Worm (Caenorhabditis elegans): ENCODE data around the gene T25B2.3.

T25B2.3 gene

DNA sequence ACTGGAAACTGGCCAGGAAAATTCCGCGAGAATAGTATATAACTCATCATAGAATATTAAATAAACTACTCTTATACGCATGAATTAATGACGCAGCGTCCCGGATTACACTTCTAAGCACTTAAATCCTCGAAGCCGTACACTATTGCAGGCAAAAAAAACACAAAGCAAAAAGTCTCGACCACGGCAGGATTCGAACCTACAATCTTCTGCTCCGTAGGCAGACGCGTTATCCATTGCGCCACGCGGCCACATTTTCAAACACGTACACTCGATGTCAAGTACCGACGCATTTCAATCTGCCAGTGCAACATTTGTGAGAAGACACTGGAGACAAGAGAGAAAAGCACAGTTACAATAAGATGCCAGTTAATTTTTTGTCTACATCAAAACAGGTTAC, 44.0 kb downstream of the T25B2.3 start (continued):
- peak; percentile 72 for TF ChIP-seq dsc-1 (tag; optimal IDR thresholded peaks at IDR 0.05)
- TF ChIP-seq ztf-11 (tag; optimal IDR thresholded peaks at IDR 0.05) = no peak
- no peak for TF ChIP-seq mab-9 (GFP tag; IDR thresholded peaks at IDR 0.05)
- TF ChIP-seq dpl-1 (GFP tag; optimal IDR thresholded peaks at IDR 0.05) = no peak
- TF ChIP-seq nhr-47 (tag; optimal IDR thresholded peaks at IDR 0.05) = peak; percentile 75
- TF ChIP-seq unc-130 (tag; optimal IDR thresholded peaks at IDR 0.05) = no peak
- TF ChIP-seq ama-1 (optimal IDR thresholded peaks at IDR 0.05) = no peak
- no peak for TF ChIP-seq pax-3 (tag; optimal IDR thresholded peaks at IDR 0.05)
- peak; percentile 42; the same call in 1 of the 2 replicates for TF ChIP-seq ceh-88 (GFP tag; IDR thresholded peaks at IDR 0.05)
- no peak for TF ChIP-seq zag-1 (tag; optimal IDR thresholded peaks at IDR 0.05)
- peak in 1 of 6 experiments; percentile 58 for TF ChIP-seq elt-3 (tag; optimal IDR thresholded peaks at IDR 0.05)
- peak; percentile 74 for TF ChIP-seq nhr-85 (tag)
- TF ChIP-seq pag-3 (tag; optimal IDR thresholded peaks at IDR 0.05; ENCODE audit: borderline replicate concordance, insufficient read depth) = no peak
- peak; percentile 76 for TF ChIP-seq snu-23 (GFP tag; optimal IDR thresholded peaks at IDR 0.05)
- no peak for TF ChIP-seq aha-1 (tag; optimal IDR thresholded peaks at IDR 0.05)
- TF ChIP-seq alr-1 (tag; optimal IDR thresholded peaks at IDR 0.05; ENCODE audit: borderline replicate concordance) = no peak
- TF ChIP-seq ces-1 (GFP tag; optimal IDR thresholded peaks at IDR 0.05) = no peak
- TF ChIP-seq sox-4 (tag; optimal IDR thresholded peaks at IDR 0.05) = no peak
- TF ChIP-seq tbx-2 (tag; optimal IDR thresholded peaks at IDR 0.05) = peak; percentile 55
- no peak for TF ChIP-seq vab-15 (tag; optimal IDR thresholded peaks at IDR 0.05)
- TF ChIP-seq nhr-28 (tag; optimal IDR thresholded peaks at IDR 0.05) = no peak
- TF ChIP-seq lin-35 (GFP tag; optimal IDR thresholded peaks at IDR 0.05) = peak; percentile 9 to 68
- TF ChIP-seq egl-27 (tag; optimal IDR thresholded peaks at IDR 0.05) = no peak
- no peak for TF ChIP-seq egl-13 (tag; optimal IDR thresholded peaks at IDR 0.05)
- TF ChIP-seq irx-1 (tag; optimal IDR thresholded peaks at IDR 0.05) = peak; percentile 52
- TF ChIP-seq C04F5.9 (tag; optimal IDR thresholded peaks at IDR 0.05) = no peak
- peak; percentile 56 for TF ChIP-seq mep-1 (tag; optimal IDR thresholded peaks at IDR 0.05)
- TF ChIP-seq xbp-1 (tag; optimal IDR thresholded peaks at IDR 0.05) = peak; percentile 64
- peak; percentile 77 for TF ChIP-seq rnt-1 (tag; optimal IDR thresholded peaks at IDR 0.05)
- no peak for TF ChIP-seq nhr-237 (tag; optimal IDR thresholded peaks at IDR 0.05)
- peak; percentile 24 to 55 (median 31) for TF ChIP-seq ceh-82 (tag; optimal IDR thresholded peaks at IDR 0.05)
- no peak for TF ChIP-seq hlh-4 (tag; optimal IDR thresholded peaks at IDR 0.05)
- no peak for TF ChIP-seq snpc-4 (tag; optimal IDR thresholded peaks at IDR 0.05)
- no peak for TF ChIP-seq nhr-11 (tag; optimal IDR thresholded peaks at IDR 0.05)
- no peak for TF ChIP-seq hlh-17 (GFP tag; optimal IDR thresholded peaks at IDR 0.05; ENCODE audit: borderline replicate concordance)
- no peak for TF ChIP-seq sup-37 (GFP tag; optimal IDR thresholded peaks at IDR 0.05)
- TF ChIP-seq C16A3.4 (tag; optimal IDR thresholded peaks at IDR 0.05) = peak; percentile 69
- no peak for TF ChIP-seq nhr-84 (tag; optimal IDR thresholded peaks at IDR 0.05)
- no peak for TF ChIP-seq ztf-4 (tag; optimal IDR thresholded peaks at IDR 0.05)
- TF ChIP-seq fkh-8 (tag; optimal IDR thresholded peaks at IDR 0.05) = peak; percentile 46
- no peak for TF ChIP-seq fkh-10 (GFP tag; optimal IDR thresholded peaks at IDR 0.05)
- TF ChIP-seq jun-1 (tag; optimal IDR thresholded peaks at IDR 0.05) = peak; percentile 23
- peak; percentile 45 for TF ChIP-seq unc-86 (tag; optimal IDR thresholded peaks at IDR 0.05)
- TF ChIP-seq elt-2 (tag; optimal IDR thresholded peaks at IDR 0.05) = no peak
- TF ChIP-seq nhr-90 (tag; optimal IDR thresholded peaks at IDR 0.05; ENCODE audit: poor library complexity) = peak; percentile 67
- TF ChIP-seq ceh-8 (GFP tag; optimal IDR thresholded peaks at IDR 0.05) = no peak
- TF ChIP-seq lsy-2 (tag; optimal IDR thresholded peaks at IDR 0.05) = peak in 1 of 2 experiments; percentile 48
- no peak for TF ChIP-seq ets-5 (GFP tag; IDR thresholded peaks at IDR 0.05)
- TF ChIP-seq C34B4.2 (tag; optimal IDR thresholded peaks at IDR 0.05) = no peak
- TF ChIP-seq lin-39 (tag; optimal IDR thresholded peaks at IDR 0.05) = no peak
- TF ChIP-seq nhr-20 (tag; optimal IDR thresholded peaks at IDR 0.05) = peak; percentile 65
- TF ChIP-seq nhr-12 (tag; optimal IDR thresholded peaks at IDR 0.05) = no peak
- peak; percentile 23 for TF ChIP-seq lir-3 (tag; optimal IDR thresholded peaks at IDR 0.05; ENCODE audit: poor library complexity)
